Fruit fly (Drosophila melanogaster) whole organism: ENCODE data around the gene Or1a.

ENCODE experiments used
- CG8478 ChIP-seq: fragments of >200 bp; optimal IDR thresholded peaks from 2 replicates; lab custom pipeline; 2018; ENCODE audit warnings: inconsistent platforms
- psq ChIP-seq: fragments of >200 bp; optimal IDR thresholded peaks from 2 replicates; lab custom pipeline; 2017
- usp ChIP-seq: fragments of >200 bp; optimal IDR thresholded peaks from 2 replicates; lab custom pipeline; 2017; ENCODE audit warnings: missing biosample characterization, missing genetic modification characterization, mixed read lengths

- TF ChIP-seq usp (GFP tag; lab: Kevin White, UChicago): no peak
- no peak for TF ChIP-seq psq
- TF ChIP-seq CG8478 (lab: Kevin White, UChicago): no peak
Measured at dm6 chrX:311328-311727, 3.6 kb upstream of the Or1a start.
